Fruit fly (Drosophila melanogaster): ENCODE data around the gene Wdr24.

Gene Wdr24

dm6 chr3R:29773833-29774324, 29.0 kb upstream of the Wdr24 start (continued):
- peak; percentile 77; the same call in 1 of the 2 replicates for TF ChIP-seq sisA (GFP tag; IDR thresholded peaks at IDR 0.05)
- TF ChIP-seq pita (GFP tag; optimal IDR thresholded peaks at IDR 0.05) = no peak
- no peak for TF ChIP-seq Dll (GFP tag; IDR thresholded peaks at IDR 0.05; ENCODE audit: partially characterized antibody)
- TF ChIP-seq Neu2 (GFP tag; optimal IDR thresholded peaks at IDR 0.05; ENCODE audit: borderline replicate concordance) = no peak
- peak; percentile 60 for TF ChIP-seq caup (GFP tag; optimal IDR thresholded peaks at IDR 0.05; ENCODE audit: severe bottlenecking)
- peak; percentile 73 for TF ChIP-seq CG7372 (GFP tag; IDR thresholded peaks at IDR 0.05)
- TF ChIP-seq CG2120 (GFP tag; optimal IDR thresholded peaks at IDR 0.05) = peak; percentile 92
- TF ChIP-seq ewg (GFP tag; optimal IDR thresholded peaks at IDR 0.05) = peak; percentile 33
- TF ChIP-seq crp (GFP tag; optimal IDR thresholded peaks at IDR 0.05) = peak in 1 of 2 experiments; percentile 30
- TF ChIP-seq Ada2b (GFP tag; IDR thresholded peaks at IDR 0.05) = peak; percentile 72
- peak; percentile 98 for TF ChIP-seq Ets65A (GFP tag)
- TF ChIP-seq CG10431 (GFP tag; optimal IDR thresholded peaks at IDR 0.05) = no peak
- peak; percentile 33 for TF ChIP-seq dm (GFP tag; optimal IDR thresholded peaks at IDR 0.05)
- no peak for TF ChIP-seq ash1 (GFP tag; optimal IDR thresholded peaks at IDR 0.05)
- TF ChIP-seq toy (GFP tag; IDR thresholded peaks at IDR 0.05) = peak; percentile 74
- TF ChIP-seq CG6791 (GFP tag; IDR thresholded peaks at IDR 0.05; ENCODE audit: partially characterized antibody) = no peak
- TF ChIP-seq Ets97D (GFP tag; optimal IDR thresholded peaks at IDR 0.05) = peak; percentile 31
- peak; percentile 87 for TF ChIP-seq grau (tag; optimal IDR thresholded peaks at IDR 0.05)
- TF ChIP-seq Bteb2 (GFP tag; optimal IDR thresholded peaks at IDR 0.05) = peak; percentile 41
- TF ChIP-seq CG8281 (tag; optimal IDR thresholded peaks at IDR 0.05) = peak; percentile 59
- TF ChIP-seq Doc3 (GFP tag; IDR thresholded peaks at IDR 0.05; ENCODE audit: partially characterized antibody) = no peak
- TF ChIP-seq en (GFP tag; optimal IDR thresholded peaks at IDR 0.05) = no peak
- TF ChIP-seq CG34376 (GFP tag; optimal IDR thresholded peaks at IDR 0.05) = peak; percentile 39
- TF ChIP-seq prd (optimal IDR thresholded peaks at IDR 0.05) = no peak
- TF ChIP-seq prd (GFP tag; IDR thresholded peaks at IDR 0.05) = peak; percentile 80
- peak; percentile 53 for TF ChIP-seq unpg (GFP tag; optimal IDR thresholded peaks at IDR 0.05)
- no peak for TF ChIP-seq CG42726 (GFP tag; IDR thresholded peaks at IDR 0.05; ENCODE audit: partially characterized antibody)
- peak; percentile 88 for TF ChIP-seq zfh2 (GFP tag; optimal IDR thresholded peaks at IDR 0.05)
- TF ChIP-seq gce (GFP tag; IDR thresholded peaks at IDR 0.05) = no peak
- peak; percentile 45 for TF ChIP-seq Camta (GFP tag; optimal IDR thresholded peaks at IDR 0.05)
- TF ChIP-seq tup (GFP tag; optimal IDR thresholded peaks at IDR 0.05) = no peak
- TF ChIP-seq emc (GFP tag; optimal IDR thresholded peaks at IDR 0.05) = peak; percentile 68
- peak; percentile 56 for TF ChIP-seq Usf (GFP tag; optimal IDR thresholded peaks at IDR 0.05)
- TF ChIP-seq Asciz (GFP tag; optimal IDR thresholded peaks at IDR 0.05) = no peak
- TF ChIP-seq kay (GFP tag; optimal IDR thresholded peaks at IDR 0.05) = peak; percentile 89
- peak; percentile 42; the same call in 1 of the 2 replicates for TF ChIP-seq Nf-YA (GFP tag; IDR thresholded peaks at IDR 0.05)
- TF ChIP-seq nerfin-1 (tag; optimal IDR thresholded peaks at IDR 0.05) = no peak
- TF ChIP-seq CG11560 (tag; IDR thresholded peaks at IDR 0.05) = peak; percentile 73
- peak; percentile 23 for TF ChIP-seq btn (GFP tag; optimal IDR thresholded peaks at IDR 0.05)
- peak; percentile 76 for TF ChIP-seq Oli (tag; optimal IDR thresholded peaks at IDR 0.05)
- peak; percentile 78 for TF ChIP-seq Ptx1 (GFP tag; IDR thresholded peaks at IDR 0.05)
- TF ChIP-seq Hmx (GFP tag; optimal IDR thresholded peaks at IDR 0.05) = peak; percentile 40
- TF ChIP-seq CG33213 (GFP tag; optimal IDR thresholded peaks at IDR 0.05) = peak; percentile 52
- peak; percentile 79 for TF ChIP-seq CG12391 (tag; optimal IDR thresholded peaks at IDR 0.05)
- peak; percentile 56 for TF ChIP-seq rib (GFP tag; IDR thresholded peaks at IDR 0.05)
- peak; percentile 75 for TF ChIP-seq ems (GFP tag; optimal IDR thresholded peaks at IDR 0.05)
- peak; percentile 56; the same call in 1 of the 2 replicates for TF ChIP-seq MBD-R2 (GFP tag; IDR thresholded peaks at IDR 0.05)
- peak; percentile 91 for TF ChIP-seq GATAe (GFP tag; conservative IDR thresholded peaks at IDR 0.05)
- peak; percentile 52 for TF ChIP-seq jing (GFP tag; optimal IDR thresholded peaks at IDR 0.05)
- TF ChIP-seq dimm (GFP tag; IDR thresholded peaks at IDR 0.05) = no peak
- TF ChIP-seq row (GFP tag; IDR thresholded peaks at IDR 0.05) = peak; percentile 94
